Worm (Caenorhabditis elegans) whole organism, L1 larva: ENCODE data around the gene F49C12.3.

Experiments
- Y116A8C.19 ChIP-seq: sonication (generic microtip); optimal IDR thresholded peaks from 2 replicates; lab custom pipeline; 2016; ENCODE audit warnings: missing compliant biosample characterization, missing genetic modification characterization, borderline replicate concordance
- ama-1 ChIP-seq: fragments of 150-350 bp; optimal IDR thresholded peaks from 2 replicates; lab custom pipeline; 2014
- ceh-8 ChIP-seq: fragments of 200-800 bp; sonication (Bioruptor generic); optimal IDR thresholded peaks from 2 replicates; lab custom pipeline; 2018; ENCODE audit warnings: mild to moderate bottlenecking, missing genetic modification characterization, moderate library complexity, missing compliant biosample characterization
- ceh-82 ChIP-seq, 3 experiments: fragments of 150-350 bp in 1 of 3; sonication (generic microtip) in 2 of 3; optimal IDR thresholded peaks; 2 replicates each; lab custom pipeline; 2014 to 2017; ENCODE audit warnings: missing biosample characterization in 3 of 3, missing genetic modification characterization in 3 of 3
- ceh-90 ChIP-seq: sonication (generic microtip); optimal IDR thresholded peaks from 2 replicates; lab custom pipeline; 2016; ENCODE audit warnings: missing genetic modification characterization, missing compliant biosample characterization
- dpl-1 ChIP-seq, 3 experiments: fragments of 150-350 bp in 2 of 3; sonication (generic microtip) in 1 of 3; optimal IDR thresholded peaks; 2 replicates each; lab custom pipeline; 2014 to 2017; ENCODE audit warnings: missing biosample characterization in 3 of 3, missing genetic modification characterization in 3 of 3, missing genetic modification reagents in 3 of 3
- dsc-1 ChIP-seq: sonication (generic microtip); optimal IDR thresholded peaks from 2 replicates; lab custom pipeline; 2016; ENCODE audit warnings: mild to moderate bottlenecking, missing genetic modification characterization, missing compliant biosample characterization
- efl-1 ChIP-seq, 4 experiments: fragments of 150-350 bp; optimal IDR thresholded peaks in 3 of 4; peaks in 1 of 4; 1 replicate in 1 of 4; 2 replicates in 3 of 4; lab custom pipeline; 2014; ENCODE audit warnings: missing biosample characterization in 2 of 4, missing genetic modification characterization in 2 of 4, missing genetic modification reagents in 2 of 4
- egl-27 ChIP-seq, 2 experiments: fragments of 150-350 bp in 1 of 2; sonication (generic microtip); optimal IDR thresholded peaks; 3 replicates each; lab custom pipeline; 2017 to 2018; ENCODE audit warnings: missing biosample characterization in 2 of 2, missing genetic modification characterization in 2 of 2, missing genetic modification reagents in 2 of 2
- elt-3 ChIP-seq, 6 experiments: fragments of 150-350 bp in 1 of 6; sonication (generic microtip); optimal IDR thresholded peaks; 2 replicates each; lab custom pipeline; 2017 to 2018; ENCODE audit warnings: missing biosample characterization in 6 of 6, missing genetic modification characterization in 6 of 6, inconsistent platforms in 1 of 6
- fkh-10 ChIP-seq: sonication (generic microtip); optimal IDR thresholded peaks from 2 replicates; lab custom pipeline; 2017; ENCODE audit warnings: missing biosample characterization, missing genetic modification reagents, missing genetic modification characterization
- fos-1 ChIP-seq: fragments of 150-350 bp; optimal IDR thresholded peaks from 2 replicates; lab custom pipeline; 2014; ENCODE audit warnings: missing biosample characterization, missing genetic modification characterization
- grh-1 ChIP-seq: fragments of 200-800 bp; sonication (Bioruptor generic); IDR thresholded peaks from 2 replicates; pipeline ENCODE4 v1.3.6; 2022; ENCODE audit warnings: missing genetic modification reagents, missing genetic modification characterization, missing compliant biosample characterization
- hpl-2 ChIP-seq: fragments of 150-350 bp; optimal IDR thresholded peaks from 2 replicates; lab custom pipeline; 2014; ENCODE audit warnings: missing biosample characterization, missing genetic modification reagents, missing genetic modification characterization
- irx-1 ChIP-seq: sonication (generic microtip); optimal IDR thresholded peaks from 2 replicates; lab custom pipeline; 2016; ENCODE audit warnings: missing genetic modification characterization, missing compliant biosample characterization
- jun-1 ChIP-seq: fragments of 150-350 bp; optimal IDR thresholded peaks from 2 replicates; lab custom pipeline; 2014; ENCODE audit warnings: missing biosample characterization, missing genetic modification reagents, missing genetic modification characterization
- lin-13 ChIP-seq: fragments of 150-350 bp; optimal IDR thresholded peaks from 2 replicates; lab custom pipeline; 2014; ENCODE audit warnings: missing biosample characterization, missing genetic modification reagents, missing genetic modification characterization
- lin-14 ChIP-seq: fragments of 200-800 bp; sonication (Bioruptor generic); optimal IDR thresholded peaks from 2 replicates; lab custom pipeline; 2018; ENCODE audit warnings: mild to moderate bottlenecking, missing genetic modification characterization, moderate library complexity, missing compliant biosample characterization
- lin-15B ChIP-seq: fragments of 150-350 bp; sonication (generic microtip); optimal IDR thresholded peaks from 3 replicates; lab custom pipeline; 2014; ENCODE audit warnings: missing biosample characterization, missing genetic modification characterization
- lin-35 ChIP-seq, 2 experiments: fragments of 150-350 bp; optimal IDR thresholded peaks; 2 replicates each; lab custom pipeline; 2014; ENCODE audit warnings: missing biosample characterization in 2 of 2, missing genetic modification characterization in 2 of 2, missing genetic modification reagents in 2 of 2
- lir-3 ChIP-seq: sonication (generic microtip); optimal IDR thresholded peaks from 2 replicates; lab custom pipeline; 2016; ENCODE audit warnings: mild to moderate bottlenecking, missing genetic modification characterization, moderate library complexity, missing compliant biosample characterization; ENCODE audit not compliant: poor library complexity
- lsy-2 ChIP-seq, 2 experiments: fragments of 150-350 bp; optimal IDR thresholded peaks; 2 replicates each; lab custom pipeline; 2014; ENCODE audit warnings: missing biosample characterization in 2 of 2, missing genetic modification characterization in 2 of 2
- mab-9 ChIP-seq: fragments of 200-800 bp; sonication (Bioruptor generic); IDR thresholded peaks from 2 replicates; pipeline ENCODE4 v1.3.6; 2022; ENCODE audit warnings: missing genetic modification reagents, missing genetic modification characterization, missing compliant biosample characterization
- mdl-1 ChIP-seq, 2 experiments: fragments of 150-350 bp; optimal IDR thresholded peaks; 2 replicates each; lab custom pipeline; 2014 to 2017; ENCODE audit warnings: missing biosample characterization in 2 of 2, missing genetic modification characterization in 2 of 2, inconsistent platforms in 1 of 2
- mef-2 ChIP-seq: fragments of 150-350 bp; optimal IDR thresholded peaks from 2 replicates; lab custom pipeline; 2014; ENCODE audit warnings: missing biosample characterization, missing genetic modification characterization
- mep-1 ChIP-seq: fragments of 150-350 bp; optimal IDR thresholded peaks from 2 replicates; lab custom pipeline; 2014; ENCODE audit warnings: missing biosample characterization, missing genetic modification characterization
- nhr-11 ChIP-seq: fragments of 150-350 bp; optimal IDR thresholded peaks from 2 replicates; lab custom pipeline; 2014; ENCODE audit warnings: missing biosample characterization, missing genetic modification characterization
- nhr-20 ChIP-seq: sonication (generic microtip); optimal IDR thresholded peaks from 2 replicates; lab custom pipeline; 2016; ENCODE audit warnings: mild to moderate bottlenecking, missing genetic modification characterization, missing compliant biosample characterization
- nhr-237 ChIP-seq: fragments of 150-350 bp; optimal IDR thresholded peaks from 2 replicates; lab custom pipeline; 2014; ENCODE audit warnings: missing biosample characterization, missing genetic modification characterization
- nhr-28 ChIP-seq: fragments of 150-350 bp; optimal IDR thresholded peaks from 2 replicates; lab custom pipeline; 2014; ENCODE audit warnings: missing biosample characterization, missing genetic modification characterization
- nhr-47 ChIP-seq: sonication (generic microtip); optimal IDR thresholded peaks from 2 replicates; lab custom pipeline; 2016; ENCODE audit warnings: mild to moderate bottlenecking, missing genetic modification characterization, moderate library complexity, missing compliant biosample characterization
- nhr-76 ChIP-seq: sonication (generic microtip); optimal IDR thresholded peaks from 2 replicates; lab custom pipeline; 2017; ENCODE audit warnings: missing biosample characterization, missing genetic modification characterization
- nhr-84 ChIP-seq: sonication (generic microtip); optimal IDR thresholded peaks from 2 replicates; lab custom pipeline; 2017; ENCODE audit warnings: missing biosample characterization, missing genetic modification characterization
- nhr-85 ChIP-seq: sonication (generic microtip); peaks from one replicate; lab custom pipeline; 2016; ENCODE audit warnings: missing genetic modification characterization, inconsistent platforms, missing compliant biosample characterization
- nhr-90 ChIP-seq: sonication (generic microtip); optimal IDR thresholded peaks from 2 replicates; lab custom pipeline; 2016; ENCODE audit warnings: mild to moderate bottlenecking, missing genetic modification characterization, missing compliant biosample characterization; ENCODE audit not compliant: poor library complexity
- pag-3 ChIP-seq: sonication (generic microtip); optimal IDR thresholded peaks from 2 replicates; lab custom pipeline; 2017; ENCODE audit warnings: missing genetic modification characterization, mild to moderate bottlenecking, missing compliant biosample characterization, antibody characterized with exemption, borderline replicate concordance; ENCODE audit not compliant: insufficient read depth
- pqm-1 ChIP-seq: sonication (generic microtip); optimal IDR thresholded peaks from 3 replicates; lab custom pipeline; 2017; ENCODE audit warnings: missing biosample characterization, missing genetic modification characterization
- snpc-4 ChIP-seq: fragments of 150-350 bp; optimal IDR thresholded peaks from 2 replicates; lab custom pipeline; 2014; ENCODE audit warnings: missing biosample characterization, missing genetic modification characterization
- sox-4 ChIP-seq: sonication (generic microtip); optimal IDR thresholded peaks from 2 replicates; lab custom pipeline; 2016; ENCODE audit warnings: missing genetic modification characterization, missing compliant biosample characterization
- sptf-1 ChIP-seq: fragments of 150-350 bp; optimal IDR thresholded peaks from 2 replicates; lab custom pipeline; 2014; ENCODE audit warnings: missing biosample characterization, missing genetic modification characterization
- sup-37 ChIP-seq: fragments of 200-800 bp; sonication (Bioruptor generic); optimal IDR thresholded peaks from 2 replicates; lab custom pipeline; 2018; ENCODE audit warnings: mild to moderate bottlenecking, missing genetic modification characterization, missing compliant biosample characterization
- tbx-2 ChIP-seq: sonication (generic microtip); optimal IDR thresholded peaks from 2 replicates; lab custom pipeline; 2016; ENCODE audit warnings: missing genetic modification characterization, missing compliant biosample characterization
- tlp-1 ChIP-seq: fragments of 150-350 bp; optimal IDR thresholded peaks from 2 replicates; lab custom pipeline; 2014; ENCODE audit warnings: missing biosample characterization, missing genetic modification characterization
- unc-130 ChIP-seq: fragments of 150-350 bp; optimal IDR thresholded peaks from 2 replicates; lab custom pipeline; 2017; ENCODE audit warnings: missing biosample characterization, missing genetic modification characterization, inconsistent platforms
- unc-30 ChIP-seq: sonication (generic microtip); optimal IDR thresholded peaks from 2 replicates; lab custom pipeline; 2017; ENCODE audit warnings: missing biosample characterization, missing genetic modification characterization
- unc-86 ChIP-seq: sonication (generic microtip); optimal IDR thresholded peaks from 2 replicates; lab custom pipeline; 2016; ENCODE audit warnings: missing genetic modification characterization, missing compliant biosample characterization
- vab-15 ChIP-seq: sonication (generic microtip); optimal IDR thresholded peaks from 2 replicates; lab custom pipeline; 2017; ENCODE audit warnings: missing genotype, mild to moderate bottlenecking, missing genetic modification characterization, missing compliant biosample characterization
- ztf-11 ChIP-seq, 2 experiments: sonication (generic microtip); optimal IDR thresholded peaks; 2 replicates each; lab custom pipeline; 2016 to 2017; ENCODE audit warnings: missing genetic modification characterization in 2 of 2, missing biosample characterization in 1 of 2, missing compliant biosample characterization in 1 of 2
- ztf-4 ChIP-seq: fragments of 150-350 bp; optimal IDR thresholded peaks from 2 replicates; lab custom pipeline; 2014; ENCODE audit warnings: missing biosample characterization, missing genetic modification characterization

F49C12.3 gene

ce11 chrIV:9322489-9322888 lies 22.3 kb downstream of the F49C12.3 start:
- no peak for TF ChIP-seq dsc-1
- TF ChIP-seq egl-27 (tag; optimal IDR thresholded peaks at IDR 0.05; lab: Kevin White, UChicago): no peak
- no peak for TF ChIP-seq nhr-85 (tag; lab: Kevin White, UChicago)
- TF ChIP-seq nhr-28 (tag; lab: Kevin White, UChicago): no peak
- no peak for TF ChIP-seq nhr-11 (tag; lab: Kevin White, UChicago)
- no peak for TF ChIP-seq unc-130 (tag; lab: Kevin White, UChicago)
- TF ChIP-seq fkh-10 (GFP tag; lab: Kevin White, UChicago): no peak
- peak; percentile 0 for TF ChIP-seq nhr-90 (tag; lab: Kevin White, UChicago)
- TF ChIP-seq ztf-4 (tag; lab: Kevin White, UChicago): no peak
- no peak for TF ChIP-seq ceh-8 (GFP tag; lab: Kevin White, UChicago)
- no peak for TF ChIP-seq nhr-76 (tag; lab: Kevin White, UChicago)
- no peak for TF ChIP-seq elt-3 (tag; optimal IDR thresholded peaks at IDR 0.05; lab: Kevin White, UChicago)
- TF ChIP-seq nhr-20 (tag; lab: Kevin White, UChicago): no peak
- no peak for TF ChIP-seq tbx-2 (tag; lab: Kevin White, UChicago)
- TF ChIP-seq Y116A8C.19 (tag; lab: Kevin White, UChicago): no peak
- TF ChIP-seq hpl-2 (GFP tag; lab: Kevin White, UChicago): peak; percentile 8
- no peak for TF ChIP-seq pag-3
- no peak for TF ChIP-seq jun-1 (tag; lab: Kevin White, UChicago)
- TF ChIP-seq unc-86 (tag; lab: Kevin White, UChicago): no peak
- TF ChIP-seq dpl-1 (GFP tag; optimal IDR thresholded peaks at IDR 0.05; lab: Kevin White, UChicago): no peak
- TF ChIP-seq mef-2 (tag; lab: Kevin White, UChicago): no peak
- TF ChIP-seq sptf-1 (tag; lab: Kevin White, UChicago): no peak
- TF ChIP-seq fos-1: no peak
- no peak for TF ChIP-seq unc-30 (tag; lab: Kevin White, UChicago)
- no peak for TF ChIP-seq pqm-1
- TF ChIP-seq irx-1 (tag; lab: Kevin White, UChicago): no peak
- no peak for TF ChIP-seq ceh-82 (tag; optimal IDR thresholded peaks at IDR 0.05; lab: Kevin White, UChicago)
- TF ChIP-seq tlp-1: no peak
- TF ChIP-seq efl-1 (optimal IDR thresholded peaks at IDR 0.05; lab: Kevin White, UChicago): no peak
- peak in 1 of 2 experiments; percentile 68 for TF ChIP-seq efl-1 (GFP tag; optimal IDR thresholded peaks at IDR 0.05 in 1 of 2; lab: Kevin White, UChicago)
- no peak for TF ChIP-seq lir-3 (tag; lab: Kevin White, UChicago)
- TF ChIP-seq nhr-47 (tag; lab: Kevin White, UChicago): peak; percentile 7
- no peak for TF ChIP-seq nhr-237
- TF ChIP-seq sox-4 (tag; lab: Kevin White, UChicago): no peak
- TF ChIP-seq lin-14 (GFP tag; lab: Kevin White, UChicago): no peak
- peak in 1 of 2 experiments; percentile 6 for TF ChIP-seq lin-35 (GFP tag; optimal IDR thresholded peaks at IDR 0.05; lab: Kevin White, UChicago)
- no peak for TF ChIP-seq ztf-11 (tag; optimal IDR thresholded peaks at IDR 0.05; lab: Kevin White, UChicago)
- TF ChIP-seq snpc-4 (tag; lab: Kevin White, UChicago): no peak
- TF ChIP-seq lsy-2 (tag; optimal IDR thresholded peaks at IDR 0.05; lab: Kevin White, UChicago): no peak
- TF ChIP-seq ceh-90 (tag; lab: Kevin White, UChicago): no peak
- no peak for TF ChIP-seq mdl-1 (tag; optimal IDR thresholded peaks at IDR 0.05; lab: Kevin White, UChicago)
- no peak for TF ChIP-seq ama-1 (lab: Kevin White, UChicago)

- no peak for TF ChIP-seq ceh-8 (GFP tag; lab: Kevin White, UChicago)
- no peak for TF ChIP-seq nhr-20 (tag; lab: Kevin White, UChicago)
- TF ChIP-seq lin-13 (GFP tag; lab: Kevin White, UChicago): no peak
- TF ChIP-seq grh-1: no peak
- no peak for TF ChIP-seq lin-15B
- no peak for TF ChIP-seq sup-37
- TF ChIP-seq mep-1 (tag; lab: Kevin White, UChicago): no peak
- no peak for TF ChIP-seq nhr-84
- no peak for TF ChIP-seq Y116A8C.19 (tag; lab: Kevin White, UChicago)
- no peak for TF ChIP-seq mab-9
- no peak for TF ChIP-seq tbx-2 (tag; lab: Kevin White, UChicago)
- TF ChIP-seq jun-1 (tag; lab: Kevin White, UChicago): no peak
- TF ChIP-seq lsy-2 (tag; optimal IDR thresholded peaks at IDR 0.05; lab: Kevin White, UChicago): no peak
- TF ChIP-seq vab-15: no peak
These were observed 23.8 kb downstream of the F49C12.3 start, which contains the start of the genes nspg-11 and F49C12.15 for ce11 chrIV:9323989-9324506. Gene nspg-11, minus strand, starts transcription at chrIV:9324089. Gene F49C12.15, plus strand, starts transcription at chrIV:9324456.
